Worm (Caenorhabditis elegans): ENCODE data around the gene B0416.5.

DNA sequence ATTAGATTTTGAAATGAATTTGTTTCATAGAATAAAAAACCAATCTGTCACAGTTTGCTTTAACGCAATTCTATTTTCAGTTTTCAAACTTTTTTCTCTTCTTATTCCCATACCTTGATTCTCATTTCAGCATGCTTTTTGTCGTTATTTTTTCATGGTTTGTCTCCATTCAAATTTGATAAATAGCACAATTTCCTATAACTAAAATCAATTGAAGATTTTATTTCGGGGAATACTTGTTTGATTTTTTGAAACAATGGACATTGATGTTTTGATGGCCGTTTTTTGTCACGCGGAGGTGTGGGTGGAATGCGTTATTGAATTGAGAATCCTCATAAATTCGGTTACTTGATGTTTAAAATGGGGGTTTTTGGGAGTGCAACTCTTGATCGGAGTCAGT, 12.4 kb upstream of the B0416.5 start, which contains the start of gene B0416.11:
- TF ChIP-seq snpc-4 (tag; optimal IDR thresholded peaks at IDR 0.05) (no peak), unc-62 (GFP tag; optimal IDR thresholded peaks at IDR 0.05) (no peak), nhr-76 (tag; optimal IDR thresholded peaks at IDR 0.05) (no peak), tbx-2 (tag; optimal IDR thresholded peaks at IDR 0.05) (no peak), pha-4 (tag; optimal IDR thresholded peaks at IDR 0.05) (no peak), nhr-11 (tag; optimal IDR thresholded peaks at IDR 0.05) (no peak)
